Worm (Caenorhabditis elegans): ENCODE data around the gene fbxa-60.

Gene fbxa-60

DNA sequence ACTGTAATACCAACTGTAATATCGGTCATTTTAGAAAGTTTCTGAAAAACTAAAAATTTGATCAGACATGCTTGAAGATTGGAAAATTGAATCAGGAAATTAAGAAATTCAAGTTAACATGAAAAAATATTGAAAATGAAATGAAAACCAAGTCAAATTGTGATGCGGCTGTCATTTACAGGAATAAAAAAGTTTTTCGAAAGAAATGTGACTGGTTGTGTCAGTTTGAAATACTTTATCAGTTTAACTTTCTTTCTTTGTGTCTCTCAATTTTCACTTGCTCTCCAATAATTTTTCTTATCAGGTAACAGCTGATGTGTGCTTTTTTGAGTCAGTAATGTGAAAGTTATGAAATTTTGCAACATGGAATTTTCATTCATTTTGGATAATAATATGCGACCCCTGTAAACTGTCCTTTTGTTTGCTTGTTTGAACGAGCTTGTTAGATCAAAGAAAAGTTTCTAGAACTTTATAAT lies at the start of gene fbxa-60:
Gene fbxa-60, minus strand, starts transcription at position 51 of the 476 bp plus-strand sequence.
- no peak for TF ChIP-seq him-1 (tag; optimal IDR thresholded peaks at IDR 0.05)
- TF ChIP-seq dao-5 (tag; optimal IDR thresholded peaks at IDR 0.05), result no peak
- TF ChIP-seq W03F9.2 (tag; optimal IDR thresholded peaks at IDR 0.05), result no peak

DNA sequence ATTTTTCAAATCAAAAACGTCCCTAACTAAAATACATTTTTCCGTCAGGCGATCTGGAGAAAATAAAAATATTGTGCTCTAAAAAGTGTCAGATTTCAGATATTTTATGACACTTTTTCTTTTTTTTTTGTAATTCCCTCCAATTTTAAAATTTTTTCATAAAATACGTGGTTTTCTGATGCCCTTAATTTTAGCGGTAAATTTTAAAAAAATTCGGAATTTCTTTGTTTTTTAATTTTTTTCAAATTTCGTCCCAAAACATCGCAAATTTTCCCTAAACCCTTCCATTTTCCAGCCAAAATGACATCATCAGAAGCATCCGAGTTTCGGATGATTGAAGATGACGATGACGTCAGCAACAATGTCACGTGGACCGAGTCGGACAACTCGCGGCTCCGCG lies 45.5 kb upstream of the fbxa-60 start, which contains the start of gene trp-2:
Gene trp-2, plus strand, starts transcription at position 301 of the 400 bp plus-strand sequence.
- TF ChIP-seq him-1 (tag; optimal IDR thresholded peaks at IDR 0.05) (no peak), dao-5 (tag; optimal IDR thresholded peaks at IDR 0.05) (no peak), W03F9.2 (tag; optimal IDR thresholded peaks at IDR 0.05) (no peak)

DNA sequence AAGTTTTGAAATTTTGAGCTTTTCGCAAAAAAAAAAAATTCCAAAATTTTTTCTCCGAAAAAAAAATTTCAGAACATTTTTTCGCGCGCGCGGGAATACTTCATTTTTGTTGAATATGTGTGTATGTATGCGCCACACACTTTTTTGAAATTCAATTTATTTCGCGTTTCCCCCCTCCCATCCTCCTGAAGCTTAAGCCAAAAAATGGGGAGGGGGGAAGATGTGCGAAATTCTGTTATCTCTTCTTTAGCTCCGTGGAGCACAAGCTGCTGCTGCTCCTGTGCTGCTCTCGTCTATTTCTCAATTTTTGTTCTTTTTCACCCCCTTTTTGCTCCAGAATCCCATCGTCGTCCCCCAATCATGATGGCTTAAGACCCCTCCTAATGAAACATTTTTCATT lies 43.5 kb upstream of the fbxa-60 start:
- TF ChIP-seq him-1 (tag; optimal IDR thresholded peaks at IDR 0.05) (no peak), W03F9.2 (tag; optimal IDR thresholded peaks at IDR 0.05) (no peak), dao-5 (tag; optimal IDR thresholded peaks at IDR 0.05) (no peak)

DNA sequence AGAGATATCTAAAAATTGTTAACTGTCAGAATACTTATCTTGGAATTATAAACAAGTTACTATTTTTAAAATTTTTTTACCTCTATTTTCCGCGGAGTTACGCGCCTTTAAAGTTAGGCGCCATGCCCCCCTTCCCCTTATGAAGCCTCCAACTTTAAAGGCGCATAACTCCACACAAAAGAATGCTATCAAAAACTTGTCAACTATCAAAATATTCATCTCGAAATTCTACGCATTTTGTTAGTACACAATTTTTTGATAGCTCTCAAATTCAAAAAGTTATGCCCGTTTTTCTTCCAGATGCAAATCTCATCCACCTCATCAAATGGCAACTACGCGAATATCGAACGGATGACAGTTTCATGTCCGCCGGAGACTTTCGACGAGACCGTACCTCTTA lies 36.9 kb upstream of the fbxa-60 start, which contains the start of gene tbc-10:
Gene tbc-10, plus strand, starts transcription at position 301 of the 400 bp plus-strand sequence.
- TF ChIP-seq W03F9.2 (tag; optimal IDR thresholded peaks at IDR 0.05), result no peak
- TF ChIP-seq him-1 (tag; optimal IDR thresholded peaks at IDR 0.05), result no peak
- TF ChIP-seq dao-5 (tag; optimal IDR thresholded peaks at IDR 0.05), result no peak

DNA sequence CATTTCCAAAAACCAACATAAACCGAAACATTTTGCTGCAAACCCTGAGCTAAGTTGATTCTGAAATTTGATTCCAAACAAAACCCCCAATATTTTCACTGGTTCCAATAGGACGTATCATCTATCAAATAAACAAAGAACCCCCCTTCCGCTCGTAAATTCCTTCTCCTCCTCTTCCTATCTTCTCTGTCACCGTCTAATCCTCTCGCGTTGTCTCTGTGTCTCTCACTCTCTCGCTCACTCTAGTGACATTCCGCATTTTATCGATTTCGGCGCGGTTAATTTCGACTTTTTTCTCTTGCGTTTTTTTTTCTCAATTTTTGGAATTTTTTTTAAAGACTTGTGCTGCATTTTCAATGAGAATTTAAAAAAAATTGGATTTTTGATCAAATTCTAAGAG lies 35.9 kb upstream of the fbxa-60 start:
- no peak for TF ChIP-seq W03F9.2 (tag; optimal IDR thresholded peaks at IDR 0.05)
- no peak for TF ChIP-seq him-1 (tag; optimal IDR thresholded peaks at IDR 0.05)
- TF ChIP-seq dao-5 (tag; optimal IDR thresholded peaks at IDR 0.05), result no peak

DNA sequence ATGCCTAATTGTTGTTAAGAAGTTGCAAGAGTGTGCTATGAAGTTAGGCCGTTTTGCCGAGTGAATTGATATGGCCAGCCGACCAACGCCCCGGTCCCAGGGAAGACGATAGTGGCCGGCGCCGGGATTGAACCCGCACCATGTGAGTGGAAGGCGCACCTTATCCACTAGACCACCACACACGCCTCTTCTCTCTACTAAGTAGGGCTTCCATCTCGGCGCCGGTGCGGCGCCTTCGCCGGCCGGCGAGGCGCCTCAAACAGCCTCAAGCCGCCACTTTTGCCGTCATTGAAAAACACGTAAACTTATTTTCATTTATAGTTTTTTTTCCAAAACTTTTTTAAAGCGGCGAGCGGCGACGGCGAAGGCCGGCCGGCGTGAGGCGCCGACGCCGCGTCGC lies 32.8 kb upstream of the fbxa-60 start:
- TF ChIP-seq W03F9.2 (tag; optimal IDR thresholded peaks at IDR 0.05), result no peak
- TF ChIP-seq dao-5 (tag; optimal IDR thresholded peaks at IDR 0.05), result no peak
- TF ChIP-seq him-1 (tag; optimal IDR thresholded peaks at IDR 0.05), result no peak

DNA sequence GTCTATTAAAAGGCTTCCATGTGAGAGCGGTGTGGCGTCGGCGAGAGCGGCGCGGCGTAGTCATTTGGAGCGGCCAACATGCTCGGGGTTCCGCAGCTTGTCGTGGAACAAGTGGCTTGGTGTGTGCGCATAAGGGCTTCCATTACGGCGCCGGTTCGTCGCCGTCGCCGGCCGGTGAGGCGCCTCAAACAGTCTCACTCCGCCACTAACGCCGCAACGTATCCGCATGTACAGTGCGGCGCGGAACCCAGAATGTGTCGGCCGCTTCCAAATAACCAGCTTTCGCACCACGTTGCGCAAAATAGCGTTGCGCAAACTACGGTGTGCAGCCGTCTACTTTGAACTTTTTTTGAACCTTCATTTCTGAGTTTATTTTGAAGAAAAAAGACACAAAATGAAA lies 24.8 kb upstream of the fbxa-60 start:
- TF ChIP-seq dao-5 (tag; optimal IDR thresholded peaks at IDR 0.05) (no peak), him-1 (tag; optimal IDR thresholded peaks at IDR 0.05) (no peak), W03F9.2 (tag; optimal IDR thresholded peaks at IDR 0.05) (no peak)

DNA sequence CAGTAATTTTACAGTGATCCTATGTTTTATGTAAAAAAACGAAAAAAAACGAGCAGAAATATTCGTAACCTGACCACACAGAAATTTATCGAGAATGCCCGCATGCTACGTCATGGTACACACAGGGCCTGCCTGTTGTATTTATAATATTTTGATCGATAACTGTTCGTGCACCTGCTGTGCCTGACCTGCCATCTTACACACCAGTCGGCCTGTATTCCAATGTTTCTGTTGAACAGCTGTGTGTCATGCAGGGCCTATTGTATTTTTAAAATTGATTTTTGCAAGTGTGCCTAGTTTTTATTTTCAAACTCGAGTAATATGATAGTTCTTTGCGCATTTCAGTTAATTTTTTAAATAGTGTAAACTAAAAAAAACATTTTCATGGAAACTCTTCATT lies 20.2 kb upstream of the fbxa-60 start:
- TF ChIP-seq him-1 (tag; optimal IDR thresholded peaks at IDR 0.05) (no peak), dao-5 (tag; optimal IDR thresholded peaks at IDR 0.05) (no peak), W03F9.2 (tag; optimal IDR thresholded peaks at IDR 0.05) (no peak)

DNA sequence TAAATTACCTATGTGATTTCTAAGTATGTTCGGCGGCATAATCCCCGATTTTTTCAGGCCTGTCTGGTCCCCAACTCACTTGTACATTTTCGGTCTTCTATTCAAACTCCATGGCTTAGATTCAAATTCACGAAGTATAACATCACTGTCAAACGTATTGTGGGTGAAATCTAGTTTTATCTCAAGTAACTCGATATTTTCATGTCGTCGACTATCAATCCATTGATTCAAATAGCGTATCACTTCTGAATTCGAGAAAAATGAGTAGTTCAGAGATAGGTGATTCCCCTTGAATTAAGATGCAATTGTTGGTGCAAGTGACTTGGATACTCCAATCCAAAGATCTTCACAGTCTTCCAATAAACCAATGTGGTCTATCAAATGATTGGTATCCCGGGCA lies 18.5 kb upstream of the fbxa-60 start:
- no peak for TF ChIP-seq dao-5 (tag; optimal IDR thresholded peaks at IDR 0.05)
- TF ChIP-seq W03F9.2 (tag; optimal IDR thresholded peaks at IDR 0.05), result no peak
- no peak for TF ChIP-seq him-1 (tag; optimal IDR thresholded peaks at IDR 0.05)

DNA sequence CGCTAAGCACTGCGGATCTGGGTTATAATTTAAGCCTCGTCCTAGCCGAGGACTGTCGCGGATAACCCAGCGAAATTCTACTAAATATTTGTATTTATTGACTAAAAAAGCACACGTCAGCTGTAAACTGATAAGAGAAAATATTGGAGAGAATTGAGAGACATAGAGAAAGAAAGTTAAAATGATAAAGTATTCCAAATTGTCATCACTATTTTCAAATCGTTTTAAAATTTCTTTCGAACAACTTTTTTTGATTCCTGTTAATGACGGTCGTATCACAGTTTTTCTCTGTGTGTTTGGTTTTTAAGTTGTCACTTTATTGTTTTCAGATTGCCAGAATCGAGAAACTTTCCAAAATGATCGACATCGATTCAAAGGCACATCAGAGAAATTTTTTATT lies 15.8 kb upstream of the fbxa-60 start, which contains the start of gene fbxa-51:
Gene fbxa-51, plus strand, starts transcription at position 322 of the 400 bp plus-strand sequence.
- TF ChIP-seq dao-5 (tag; optimal IDR thresholded peaks at IDR 0.05) (no peak), him-1 (tag; optimal IDR thresholded peaks at IDR 0.05) (no peak), W03F9.2 (tag; optimal IDR thresholded peaks at IDR 0.05) (no peak)

DNA sequence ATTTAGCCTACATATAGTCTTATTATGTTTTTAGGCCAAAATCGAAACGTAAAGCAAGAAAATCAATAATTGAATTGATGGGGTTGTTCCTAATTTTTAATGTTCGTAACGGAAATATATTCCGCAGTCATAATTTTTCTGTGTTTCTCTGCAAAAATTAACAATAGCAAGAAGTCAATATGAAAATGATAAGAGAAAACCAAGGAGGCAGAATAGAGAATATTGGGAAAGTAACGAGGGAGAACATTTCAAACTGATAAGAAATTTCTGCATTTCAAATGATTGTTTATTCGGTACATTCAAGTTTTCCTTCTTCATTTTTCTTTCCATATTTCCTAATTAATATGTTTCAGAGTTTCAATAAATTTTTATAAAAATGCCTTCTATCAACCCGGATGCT lies 9.9 kb upstream of the fbxa-60 start, which contains the start of gene fbxa-54:
Gene fbxa-54, plus strand, starts transcription at position 354 of the 400 bp plus-strand sequence.
- TF ChIP-seq him-1 (tag; optimal IDR thresholded peaks at IDR 0.05) (no peak), dao-5 (tag; optimal IDR thresholded peaks at IDR 0.05) (no peak), W03F9.2 (tag; optimal IDR thresholded peaks at IDR 0.05) (no peak)

DNA sequence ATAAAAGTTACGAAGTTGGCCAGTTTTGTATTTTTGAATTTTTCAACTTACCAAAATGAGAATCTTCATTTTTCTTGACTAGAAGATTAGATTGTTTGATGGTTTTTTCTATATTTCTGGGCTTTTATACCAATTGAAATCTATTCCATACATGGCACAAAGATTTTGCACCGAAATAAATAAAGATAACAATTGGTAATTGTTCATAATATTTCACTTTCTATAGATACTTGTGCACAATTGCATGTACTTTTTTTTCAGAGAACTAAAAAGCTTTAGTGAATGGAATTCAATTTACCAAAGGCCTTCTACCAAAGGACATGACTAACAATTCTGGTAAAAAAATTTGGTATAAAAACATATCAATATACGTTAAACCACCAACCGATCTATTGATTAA lies 8.5 kb upstream of the fbxa-60 start, which contains the start of the genes T12B5.15 and T12B5.14:
Gene T12B5.15, minus strand, starts transcription at position 101 of the 400 bp plus-strand sequence.
Gene T12B5.14, plus strand, starts transcription at position 321 of the 400 bp plus-strand sequence.
- TF ChIP-seq W03F9.2 (tag; optimal IDR thresholded peaks at IDR 0.05) (no peak), dao-5 (tag; optimal IDR thresholded peaks at IDR 0.05) (no peak), him-1 (tag; optimal IDR thresholded peaks at IDR 0.05) (no peak)

DNA sequence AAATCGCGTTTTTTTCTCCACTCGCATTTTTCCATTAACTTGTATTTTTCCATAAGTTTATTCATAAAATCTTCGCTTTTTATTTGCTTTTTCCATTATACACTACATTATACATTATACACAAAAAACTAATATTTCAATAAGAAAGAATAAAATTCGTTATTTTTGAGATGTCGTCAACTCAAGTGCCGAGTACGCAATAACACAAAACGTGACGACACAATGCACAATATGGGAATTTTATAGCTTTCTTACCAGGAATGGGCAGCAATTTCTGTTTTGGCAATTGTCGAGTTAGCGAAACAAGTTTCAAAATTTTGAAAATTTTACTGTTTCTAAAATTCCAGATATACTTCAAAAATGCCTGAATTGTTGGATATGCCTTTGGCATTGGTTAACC lies 6.1 kb upstream of the fbxa-60 start, which contains the start of gene fbxa-10:
Gene fbxa-10, plus strand, starts transcription at position 207 of the 400 bp plus-strand sequence.
- no peak for TF ChIP-seq him-1 (tag; optimal IDR thresholded peaks at IDR 0.05)
- no peak for TF ChIP-seq W03F9.2 (tag; optimal IDR thresholded peaks at IDR 0.05)
- no peak for TF ChIP-seq dao-5 (tag; optimal IDR thresholded peaks at IDR 0.05)

DNA sequence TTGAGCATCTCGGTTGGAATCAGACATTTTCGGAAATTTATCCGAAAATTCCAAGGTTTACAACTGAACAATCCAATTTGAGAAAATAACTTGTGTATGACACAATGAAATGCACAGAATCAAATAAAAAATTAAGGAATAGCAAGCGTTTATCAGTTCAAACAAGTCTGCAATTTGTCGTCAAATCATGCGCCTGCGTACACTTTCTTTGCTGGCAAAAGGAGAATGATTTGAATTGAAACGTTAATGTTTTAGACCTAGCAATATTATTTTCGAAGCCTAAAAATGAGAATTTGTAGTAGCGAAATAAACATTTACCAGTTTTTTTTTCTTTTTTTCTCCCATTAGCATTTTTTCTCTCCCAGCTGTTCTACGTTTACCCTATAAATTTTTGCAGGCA lies 4.4 kb upstream of the fbxa-60 start, which contains the start of the genes fbxa-67 and fbxa-11:
Gene fbxa-67, minus strand, starts transcription at position 199 of the 400 bp plus-strand sequence.
Gene fbxa-11, plus strand, starts transcription at position 398 of the 400 bp plus-strand sequence.
- TF ChIP-seq him-1 (tag; optimal IDR thresholded peaks at IDR 0.05), result no peak
- TF ChIP-seq dao-5 (tag; optimal IDR thresholded peaks at IDR 0.05), result no peak
- TF ChIP-seq W03F9.2 (tag; optimal IDR thresholded peaks at IDR 0.05), result no peak

All from whole organism, L4/young adult.